Fruit fly (Drosophila melanogaster): ENCODE results near the gene Gr28a.

Gr28a gene

DNA sequence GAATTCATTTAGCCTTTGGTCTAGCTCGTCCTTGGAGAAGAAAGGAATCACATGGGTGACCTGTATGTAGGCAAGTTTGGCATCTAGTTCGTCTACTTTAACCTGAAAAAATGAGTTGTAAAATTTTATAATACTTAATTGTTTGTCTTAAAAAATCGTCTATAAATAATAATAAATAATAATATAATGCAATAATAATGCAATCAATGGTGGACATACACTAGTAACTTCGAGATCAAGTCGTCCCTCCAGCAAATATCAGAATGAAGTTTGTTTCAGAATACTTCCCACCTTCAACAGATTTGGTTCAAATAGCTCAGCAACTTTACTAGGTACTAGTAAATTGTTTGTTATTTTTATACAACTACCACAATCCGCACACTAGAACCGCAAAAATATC lies 20.4 kb upstream of the Gr28a start, which contains the start of gene CG6441:
CG6441 (plus strand) TSS at position 301 of the 400 bp plus-strand sequence.
- TF ChIP-seq pan (optimal IDR thresholded peaks at IDR 0.05) = no peak
- no peak for TF ChIP-seq usp (GFP tag; optimal IDR thresholded peaks at IDR 0.05)
- TF ChIP-seq EcR (GFP tag; optimal IDR thresholded peaks at IDR 0.05) = no peak
- TF ChIP-seq psq (optimal IDR thresholded peaks at IDR 0.05) = no peak
- no peak for TF ChIP-seq Dll (optimal IDR thresholded peaks at IDR 0.05)
- no peak for TF ChIP-seq CG8478 (optimal IDR thresholded peaks at IDR 0.05)

DNA sequence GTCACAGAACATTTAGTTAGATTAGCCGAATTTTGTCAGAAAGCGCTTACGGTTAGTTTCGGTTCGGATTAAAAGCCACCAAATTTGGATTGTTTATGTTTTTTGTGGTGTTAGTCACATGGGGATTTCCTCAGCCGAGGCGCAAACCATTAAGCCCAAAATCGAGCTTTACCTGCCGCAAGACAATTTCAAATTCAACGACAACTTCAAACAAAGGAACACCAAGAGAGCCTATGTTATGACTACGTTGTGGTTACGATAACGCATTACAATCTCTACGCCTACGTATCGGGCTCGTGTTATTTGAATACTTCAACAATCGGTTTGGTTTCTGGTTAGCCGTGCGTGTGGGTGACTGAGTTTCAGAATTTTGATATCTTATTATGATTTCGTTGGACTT lies 19.2 kb upstream of the Gr28a start:
- no peak for TF ChIP-seq usp (GFP tag; optimal IDR thresholded peaks at IDR 0.05)
- TF ChIP-seq CG8478 (optimal IDR thresholded peaks at IDR 0.05) = no peak
- no peak for TF ChIP-seq Dll (optimal IDR thresholded peaks at IDR 0.05)
- no peak for TF ChIP-seq psq (optimal IDR thresholded peaks at IDR 0.05)
- no peak for TF ChIP-seq pan (optimal IDR thresholded peaks at IDR 0.05)
- TF ChIP-seq EcR (GFP tag; optimal IDR thresholded peaks at IDR 0.05) = no peak

DNA sequence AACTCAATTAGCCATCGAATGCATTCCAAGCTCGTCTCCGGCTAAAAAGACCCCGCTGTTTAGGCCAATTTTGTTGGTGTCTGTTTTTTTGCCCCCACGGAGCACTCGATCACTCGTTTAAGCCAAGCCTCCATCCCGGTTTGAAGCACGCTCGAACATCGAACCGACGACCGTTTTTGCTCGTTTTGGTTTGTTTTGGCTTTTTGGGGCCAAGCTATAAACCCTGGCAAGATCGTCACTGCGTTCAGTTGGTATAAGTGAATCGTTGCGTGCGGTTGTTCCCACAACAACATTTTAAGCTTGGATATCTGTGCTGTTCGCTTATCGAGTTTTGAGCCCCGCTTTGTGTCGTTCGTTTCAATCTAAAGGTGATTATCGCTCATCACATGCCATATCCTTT lies 12.3 kb upstream of the Gr28a start, which contains the start of gene CG6055:
CG6055 (plus strand) TSS at position 240 of the 400 bp plus-strand sequence.
- TF ChIP-seq CG8478 (optimal IDR thresholded peaks at IDR 0.05) = no peak
- TF ChIP-seq EcR (GFP tag; optimal IDR thresholded peaks at IDR 0.05) = peak in 1 of 2 experiments; percentile 6

DNA sequence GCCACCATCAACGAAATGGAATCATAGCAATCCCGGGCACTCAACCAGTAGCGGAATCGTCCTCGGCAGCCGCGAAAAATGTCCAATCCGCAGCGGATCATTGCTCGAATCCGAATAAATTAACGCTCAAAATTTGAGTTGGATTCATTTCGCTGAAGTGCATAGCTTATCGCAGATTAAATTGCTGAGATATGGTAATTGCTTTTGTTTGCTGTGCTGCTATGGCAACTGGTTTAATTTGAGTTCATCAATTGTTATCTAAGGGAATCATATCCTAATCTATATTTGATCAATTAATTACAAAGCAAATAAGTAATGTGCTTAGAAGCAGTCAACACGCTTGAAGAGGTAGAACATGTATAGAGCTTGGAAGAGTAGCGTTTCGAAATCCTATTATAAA lies 8.1 kb upstream of the Gr28a start, which contains the start of gene Gr28b:
Gr28b (minus strand) TSS at position 101 of the 400 bp plus-strand sequence.
- TF ChIP-seq Dll (optimal IDR thresholded peaks at IDR 0.05) (no peak), pan (optimal IDR thresholded peaks at IDR 0.05) (no peak), CG8478 (optimal IDR thresholded peaks at IDR 0.05) (no peak), psq (optimal IDR thresholded peaks at IDR 0.05) (no peak), EcR (GFP tag; optimal IDR thresholded peaks at IDR 0.05) (no peak)

DNA sequence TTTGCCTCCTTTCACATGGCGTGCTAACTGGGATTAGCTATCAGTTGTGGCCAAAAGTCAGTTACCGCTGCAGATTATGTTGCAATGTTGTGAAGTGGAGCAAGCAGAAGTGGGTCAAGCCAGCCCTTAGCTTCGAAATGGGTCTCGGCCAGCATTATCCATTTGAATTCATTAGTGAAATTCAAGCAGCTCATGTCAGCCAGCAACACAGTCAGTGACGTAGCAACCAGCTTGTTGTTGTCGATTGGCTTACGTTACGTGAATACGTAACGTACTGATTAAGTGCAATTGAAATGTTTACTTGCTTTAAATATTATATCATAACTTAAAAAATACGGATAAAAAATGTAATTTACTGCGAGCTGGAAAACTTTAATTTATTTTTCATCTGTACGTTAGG lies 1.9 kb downstream of the Gr28a start:
- TF ChIP-seq CG8478 (optimal IDR thresholded peaks at IDR 0.05) = no peak
- no peak for TF ChIP-seq Dll (optimal IDR thresholded peaks at IDR 0.05)
- no peak for TF ChIP-seq usp (GFP tag; optimal IDR thresholded peaks at IDR 0.05)
- no peak for TF ChIP-seq EcR (GFP tag; optimal IDR thresholded peaks at IDR 0.05)
- no peak for TF ChIP-seq pan (optimal IDR thresholded peaks at IDR 0.05)
- TF ChIP-seq psq (optimal IDR thresholded peaks at IDR 0.05) = no peak

DNA sequence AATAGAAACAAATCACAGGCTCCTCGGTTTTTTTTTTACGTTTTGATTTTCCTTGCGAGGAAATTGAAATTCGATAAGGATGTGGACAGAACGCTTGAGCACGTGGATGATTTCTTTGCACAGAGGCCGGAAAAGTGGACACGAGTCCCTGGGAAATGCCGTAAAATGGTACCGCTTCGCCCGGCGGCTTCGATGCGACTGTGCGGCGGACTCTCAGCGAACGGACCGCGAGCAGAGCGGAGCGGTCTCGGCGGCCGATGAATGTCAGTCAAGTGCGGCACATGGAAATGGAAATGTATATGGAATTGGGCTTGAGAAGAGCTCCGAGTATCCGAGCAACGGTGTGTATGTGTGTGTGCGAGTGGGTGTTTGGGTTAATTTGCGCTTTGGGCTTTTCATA lies 3.0 kb downstream of the Gr28a start, which contains the start of gene santa-maria:
santa-maria (minus strand) TSS at position 279 of the 400 bp plus-strand sequence.
- TF ChIP-seq CG8478 (optimal IDR thresholded peaks at IDR 0.05) = no peak
- TF ChIP-seq pan (optimal IDR thresholded peaks at IDR 0.05) = no peak
- no peak for TF ChIP-seq usp (GFP tag; optimal IDR thresholded peaks at IDR 0.05)
- TF ChIP-seq EcR (GFP tag; optimal IDR thresholded peaks at IDR 0.05) = no peak
- no peak for TF ChIP-seq psq (optimal IDR thresholded peaks at IDR 0.05)
- no peak for TF ChIP-seq Dll (optimal IDR thresholded peaks at IDR 0.05)

DNA sequence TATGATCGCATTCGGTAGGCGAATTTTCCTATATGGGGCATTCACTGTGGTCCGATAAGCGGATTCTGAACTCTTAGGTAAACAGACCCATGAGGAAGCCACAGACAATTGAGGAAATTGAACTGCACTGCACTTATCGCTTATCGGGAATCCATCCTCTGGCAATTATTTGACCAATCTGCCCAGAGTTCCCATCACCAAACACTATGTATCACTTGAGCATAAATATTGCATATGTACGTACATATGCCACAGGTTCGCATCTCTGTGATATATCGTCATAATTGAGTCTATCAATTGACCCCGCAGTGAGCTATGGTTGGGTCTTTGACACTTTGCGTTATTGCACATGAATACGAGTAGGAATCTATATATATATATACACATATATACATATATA lies 5.6 kb downstream of the Gr28a start:
- TF ChIP-seq usp (GFP tag; optimal IDR thresholded peaks at IDR 0.05) (no peak), Dll (optimal IDR thresholded peaks at IDR 0.05) (no peak), pan (optimal IDR thresholded peaks at IDR 0.05) (no peak), EcR (GFP tag; optimal IDR thresholded peaks at IDR 0.05) (no peak), psq (optimal IDR thresholded peaks at IDR 0.05) (no peak), CG8478 (optimal IDR thresholded peaks at IDR 0.05) (no peak)

DNA sequence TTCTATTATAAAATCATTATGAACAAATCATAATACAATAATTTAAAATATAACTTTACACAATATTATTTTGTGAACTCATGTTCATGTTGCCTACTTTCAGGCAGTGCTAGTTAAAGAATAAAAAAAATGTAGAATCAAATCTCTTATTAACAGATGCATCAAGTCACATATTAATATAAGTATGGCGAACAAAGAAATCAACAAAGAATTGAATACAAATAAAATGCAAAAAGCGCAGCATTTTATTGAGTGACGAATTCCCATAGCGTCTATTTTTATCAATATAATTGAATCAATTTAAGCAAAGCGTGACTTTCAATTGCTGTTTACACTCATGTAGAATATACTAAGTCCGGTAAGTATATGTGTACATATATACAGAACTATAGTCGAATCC lies 6.2 kb downstream of the Gr28a start:
- TF ChIP-seq EcR (GFP tag; optimal IDR thresholded peaks at IDR 0.05) (no peak), usp (GFP tag; optimal IDR thresholded peaks at IDR 0.05) (no peak)

DNA sequence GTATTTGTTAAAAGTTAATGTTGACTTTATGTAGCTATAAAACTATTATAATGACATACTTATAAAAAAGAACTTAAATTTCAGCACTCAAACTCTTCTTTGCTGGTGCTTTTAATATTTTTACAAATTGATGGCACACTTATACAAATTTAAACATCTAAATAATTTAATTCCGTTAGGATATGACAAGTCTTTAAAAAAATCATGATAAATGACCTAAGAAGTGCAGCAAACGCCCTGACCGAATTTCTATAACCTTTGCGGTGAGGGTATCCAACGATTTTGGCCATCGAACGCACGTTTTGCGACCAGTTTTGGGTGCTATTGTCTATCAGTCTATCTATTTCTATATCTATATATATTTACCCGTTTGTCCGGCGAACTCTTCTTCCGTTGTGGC lies 11.1 kb downstream of the Gr28a start:
- TF ChIP-seq usp (GFP tag; optimal IDR thresholded peaks at IDR 0.05) = no peak
- no peak for TF ChIP-seq pan (optimal IDR thresholded peaks at IDR 0.05)
- TF ChIP-seq CG8478 (optimal IDR thresholded peaks at IDR 0.05) = no peak
- TF ChIP-seq Dll (optimal IDR thresholded peaks at IDR 0.05) = no peak
- TF ChIP-seq EcR (GFP tag; optimal IDR thresholded peaks at IDR 0.05) = no peak
- TF ChIP-seq psq (optimal IDR thresholded peaks at IDR 0.05) = no peak

DNA sequence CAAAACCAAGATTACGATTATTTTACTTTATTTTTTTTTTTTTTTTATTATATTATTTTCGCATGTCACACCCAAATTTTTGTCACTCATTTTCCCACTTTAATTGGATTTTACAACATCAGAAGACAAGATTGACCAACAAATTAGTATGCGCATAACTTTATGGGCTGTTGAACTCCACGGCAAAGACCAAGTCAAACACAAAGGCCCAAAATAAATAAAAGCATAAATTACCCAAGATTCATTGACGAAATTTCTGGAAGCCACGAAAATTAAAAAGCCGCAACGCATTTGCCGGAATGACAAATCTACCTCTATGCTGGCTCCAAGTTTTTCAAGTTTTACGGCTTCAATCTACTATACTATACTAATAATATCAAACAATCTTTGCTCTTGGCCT lies 11.9 kb downstream of the Gr28a start:
- no peak for TF ChIP-seq CG8478 (optimal IDR thresholded peaks at IDR 0.05)
- TF ChIP-seq EcR (GFP tag; optimal IDR thresholded peaks at IDR 0.05) = no peak
- no peak for TF ChIP-seq pan (optimal IDR thresholded peaks at IDR 0.05)
- no peak for TF ChIP-seq usp (GFP tag; optimal IDR thresholded peaks at IDR 0.05)
- no peak for TF ChIP-seq Dll (optimal IDR thresholded peaks at IDR 0.05)
- no peak for TF ChIP-seq psq (optimal IDR thresholded peaks at IDR 0.05)

DNA sequence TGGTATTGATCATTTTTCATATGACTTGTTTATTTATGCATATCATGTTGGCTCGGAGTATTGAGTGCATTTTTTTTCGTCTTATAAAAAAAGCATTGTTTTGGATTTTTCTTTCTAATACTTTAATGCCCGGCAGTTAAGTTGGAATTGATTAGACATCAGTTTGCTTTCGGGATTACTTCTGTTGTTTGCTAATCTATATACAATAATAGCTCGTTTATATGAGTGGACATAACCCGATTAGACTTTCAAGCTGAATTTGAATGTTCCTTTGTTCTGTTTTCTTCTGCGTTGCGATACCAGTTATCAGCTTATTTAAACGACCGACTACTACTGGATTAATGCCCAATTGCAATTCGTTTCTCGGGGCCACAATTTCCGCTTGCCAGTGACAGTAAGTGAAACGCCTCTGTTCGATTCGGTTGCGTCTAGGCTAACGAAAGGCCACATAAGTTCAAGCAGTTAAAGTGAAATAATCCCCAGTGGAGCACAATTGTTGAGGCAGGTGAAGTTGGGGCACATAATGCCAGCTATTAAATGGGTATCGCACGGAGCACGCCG lies 13.5 kb downstream of the Gr28a start:
- TF ChIP-seq Dll (optimal IDR thresholded peaks at IDR 0.05) (no peak), psq (optimal IDR thresholded peaks at IDR 0.05) (no peak), pan (optimal IDR thresholded peaks at IDR 0.05) (no peak), CG8478 (optimal IDR thresholded peaks at IDR 0.05) (no peak), usp (GFP tag; optimal IDR thresholded peaks at IDR 0.05) (no peak), EcR (GFP tag; optimal IDR thresholded peaks at IDR 0.05) (no peak)

DNA sequence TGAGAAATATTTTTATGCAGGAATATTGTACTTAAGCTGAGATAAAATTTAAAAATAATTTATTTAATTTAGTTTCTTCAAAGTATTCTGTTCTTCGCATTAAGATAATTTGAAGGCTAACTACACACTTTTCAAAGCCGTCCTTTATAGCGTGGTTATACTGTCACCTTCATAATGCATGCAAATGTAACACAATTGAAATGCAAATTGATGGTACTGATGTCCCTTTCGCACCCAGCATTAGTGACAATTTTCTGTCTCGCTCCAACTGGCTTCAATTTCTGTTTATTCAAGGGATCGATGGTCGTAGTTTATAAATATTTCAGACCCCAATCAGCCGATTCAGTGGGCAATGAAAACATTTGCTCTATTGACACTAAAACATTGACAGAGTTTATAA lies 15.5 kb downstream of the Gr28a start:
- TF ChIP-seq EcR (GFP tag; optimal IDR thresholded peaks at IDR 0.05) = no peak
- TF ChIP-seq psq (optimal IDR thresholded peaks at IDR 0.05) = no peak
- no peak for TF ChIP-seq CG8478 (optimal IDR thresholded peaks at IDR 0.05)
- no peak for TF ChIP-seq pan (optimal IDR thresholded peaks at IDR 0.05)
- TF ChIP-seq usp (GFP tag; optimal IDR thresholded peaks at IDR 0.05) = no peak
- TF ChIP-seq Dll (optimal IDR thresholded peaks at IDR 0.05) = no peak

DNA sequence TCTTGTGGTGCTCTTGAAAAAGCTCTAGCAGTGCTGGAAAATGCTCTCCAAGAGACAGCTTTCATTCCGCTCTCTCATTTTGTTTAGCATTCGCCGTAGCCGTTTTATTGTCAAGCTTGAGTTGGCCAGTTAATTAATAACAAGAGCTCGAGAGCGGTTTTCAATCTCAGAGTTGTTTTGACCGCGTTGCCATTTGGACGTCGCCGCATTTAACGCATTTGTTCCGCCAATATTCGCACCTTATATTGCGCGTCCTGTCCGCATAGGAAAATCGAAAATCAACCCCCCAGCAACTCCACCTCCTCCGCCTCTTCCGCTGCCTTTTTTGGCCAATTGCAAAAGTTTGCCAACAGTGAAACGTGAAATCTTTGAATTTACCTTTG lies 16.7 kb downstream of the Gr28a start, which contains the start of gene CG5973:
CG5973 (plus strand) TSS at position 168 of the 383 bp plus-strand sequence.
- TF ChIP-seq psq (optimal IDR thresholded peaks at IDR 0.05) (no peak), CG8478 (optimal IDR thresholded peaks at IDR 0.05) (no peak), Dll (optimal IDR thresholded peaks at IDR 0.05) (no peak), EcR (GFP tag; optimal IDR thresholded peaks at IDR 0.05) (no peak), pan (optimal IDR thresholded peaks at IDR 0.05) (no peak), usp (GFP tag; optimal IDR thresholded peaks at IDR 0.05) (no peak)

All from whole organism.